Worm (Caenorhabditis elegans): ENCODE results near the gene K10B3.1.
A peak's percentile ranks its signal among the peaks of the same experiment; 100 is the strongest.

DNA sequence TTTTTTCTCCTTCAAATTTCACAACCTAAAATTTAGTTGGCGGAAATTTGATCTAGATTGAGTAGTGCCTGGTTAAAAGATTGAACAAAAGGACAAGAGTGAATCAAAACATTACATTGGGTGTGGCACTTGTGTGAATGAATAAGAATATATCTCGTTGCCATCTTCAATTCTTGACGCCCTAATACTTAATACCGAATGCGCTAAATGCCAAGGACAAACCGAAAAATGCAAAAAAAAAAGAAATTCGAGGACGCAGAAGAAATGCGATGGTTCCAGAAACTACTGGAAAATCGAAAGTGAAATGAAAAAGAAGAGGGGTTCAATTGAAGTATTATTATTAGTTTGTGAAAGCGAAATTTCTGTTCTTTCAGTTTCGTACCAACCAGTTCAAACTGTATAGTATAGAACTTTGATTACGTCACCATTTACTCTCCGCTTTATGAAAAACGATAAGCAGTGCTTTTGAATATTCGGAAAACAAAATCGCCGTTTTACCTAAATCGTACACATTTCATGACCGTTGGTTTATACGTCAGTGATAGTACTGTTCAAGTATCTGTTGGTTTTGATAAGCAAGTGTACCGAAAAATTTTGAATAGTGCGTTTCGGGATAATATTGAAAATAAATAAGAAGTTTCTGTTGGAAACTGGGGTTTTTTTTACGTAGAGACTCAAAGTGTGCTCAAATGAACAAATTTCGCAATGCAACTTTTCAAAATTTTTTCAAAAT is 20.0 kb downstream of the K10B3.1 start:
- TF ChIP-seq ama-1 (optimal IDR thresholded peaks at IDR 0.05) (no peak), nhr-11 (tag; optimal IDR thresholded peaks at IDR 0.05) (no peak), blmp-1 (tag; optimal IDR thresholded peaks at IDR 0.05; ENCODE audit: insufficient read depth) (no peak), nhr-237 (tag; optimal IDR thresholded peaks at IDR 0.05) (no peak), aly-2 (tag; optimal IDR thresholded peaks at IDR 0.05) (no peak), snpc-4 (tag; optimal IDR thresholded peaks at IDR 0.05) (no peak), unc-39 (tag; optimal IDR thresholded peaks at IDR 0.05) (no peak), ztf-11 (tag; optimal IDR thresholded peaks at IDR 0.05) (no peak), zag-1 (tag; optimal IDR thresholded peaks at IDR 0.05) (no peak), unc-62 (GFP tag; optimal IDR thresholded peaks at IDR 0.05) (no peak), lin-11 (tag; optimal IDR thresholded peaks at IDR 0.05) (no peak), fos-1 (tag; optimal IDR thresholded peaks at IDR 0.05) (peak; percentile 45)

Data from whole organism, L2 larva.